Fruit fly (Drosophila melanogaster): Measurements from ENCODE around the gene CG11756.

Gene CG11756

dm6 chrX:11390625-11391363 lies 42.9 kb downstream of the CG11756 start (continued):
- TF ChIP-seq kay (GFP tag; optimal IDR thresholded peaks at IDR 0.05) (peak; percentile 41), ttk (GFP tag; IDR thresholded peaks at IDR 0.05) (peak; percentile 82), CG18262 (tag; optimal IDR thresholded peaks at IDR 0.05) (peak; percentile 79), Adf1 (GFP tag; IDR thresholded peaks at IDR 0.05) (peak; percentile 56; the same call in 1 of the 2 replicates), pum (GFP tag; optimal IDR thresholded peaks at IDR 0.05) (peak; percentile 68), jigr1 (GFP tag; IDR thresholded peaks at IDR 0.05) (0 out of 3 replicates have a peak, but pooled peaks have one; percentile 18), CG9932 (GFP tag; IDR thresholded peaks at IDR 0.05) (peak; percentile 91), CG11398 (GFP tag; optimal IDR thresholded peaks at IDR 0.05) (peak; percentile 61), CG43689 (GFP tag; IDR thresholded peaks at IDR 0.05) (0 out of 2 replicates have a peak, but pooled peaks have one; percentile 47), CG2120 (GFP tag; optimal IDR thresholded peaks at IDR 0.05) (peak; percentile 92), corto (GFP tag; optimal IDR thresholded peaks at IDR 0.05) (no peak), repo (GFP tag; optimal IDR thresholded peaks at IDR 0.05) (peak; percentile 29), CG14710 (tag; optimal IDR thresholded peaks at IDR 0.05) (peak; percentile 53), CG12071 (GFP tag; optimal IDR thresholded peaks at IDR 0.05) (peak; percentile 78), CG7372 (GFP tag; IDR thresholded peaks at IDR 0.05) (peak; percentile 77), CG4360 (GFP tag; IDR thresholded peaks at IDR 0.05) (no peak), CG31388 (GFP tag; optimal IDR thresholded peaks at IDR 0.05) (peak; percentile 20), ranshi (GFP tag; IDR thresholded peaks at IDR 0.05) (peak; percentile 90), Hr78 (GFP tag; optimal IDR thresholded peaks at IDR 0.05) (peak in 1 of 2 experiments; percentile 25), slp2 (GFP tag; optimal IDR thresholded peaks at IDR 0.05) (peak; percentile 62), H15 (GFP tag; IDR thresholded peaks at IDR 0.05) (peak; percentile 75; the same call in 2 of the 3 replicates), CG2202 (tag; optimal IDR thresholded peaks at IDR 0.05) (no peak), CG11695 (GFP tag; IDR thresholded peaks at IDR 0.05) (peak; percentile 72), toy (GFP tag; IDR thresholded peaks at IDR 0.05) (peak; percentile 72), CG10565 (GFP tag; optimal IDR thresholded peaks at IDR 0.05) (no peak), Camta (GFP tag; optimal IDR thresholded peaks at IDR 0.05) (peak; percentile 70), sens-2 (GFP tag; IDR thresholded peaks at IDR 0.05) (peak; percentile 52; the same call in 1 of the 2 replicates), CG32767 (GFP tag; IDR thresholded peaks at IDR 0.05) (peak; percentile 71), CG42726 (GFP tag; IDR thresholded peaks at IDR 0.05; ENCODE audit: partially characterized antibody) (no peak), pnt (GFP tag; optimal IDR thresholded peaks at IDR 0.05) (peak; percentile 77), grn (GFP tag; optimal IDR thresholded peaks at IDR 0.05) (no peak), Pdp1 (GFP tag; optimal IDR thresholded peaks at IDR 0.05) (peak; percentile 54 to 77), Ets65A (GFP tag) (peak; percentile 97), CG10959 (GFP tag; IDR thresholded peaks at IDR 0.05) (peak; percentile 81), CG15073 (GFP tag; optimal IDR thresholded peaks at IDR 0.05) (peak; percentile 69), Atf6 (GFP tag; IDR thresholded peaks at IDR 0.05) (peak; percentile 91), cg (GFP tag; optimal IDR thresholded peaks at IDR 0.05) (no peak), crp (GFP tag; optimal IDR thresholded peaks at IDR 0.05) (peak in 1 of 2 experiments; percentile 27), nerfin-1 (tag; optimal IDR thresholded peaks at IDR 0.05) (peak; percentile 46), CG8388 (GFP tag; optimal IDR thresholded peaks at IDR 0.05) (peak; percentile 54), CG9609 (GFP tag; optimal IDR thresholded peaks at IDR 0.05) (peak; percentile 65), CG1024 (GFP tag; IDR thresholded peaks at IDR 0.05) (peak; percentile 65), CG15514 (GFP tag; optimal IDR thresholded peaks at IDR 0.05) (peak; percentile 67), fru (optimal IDR thresholded peaks at IDR 0.05) (no peak), Ssrp (tag; optimal IDR thresholded peaks at IDR 0.05) (peak; percentile 62), Dll (GFP tag; IDR thresholded peaks at IDR 0.05; ENCODE audit: partially characterized antibody) (no peak), TFAM (GFP tag; optimal IDR thresholded peaks at IDR 0.05) (no peak), CG17829 (tag; optimal IDR thresholded peaks at IDR 0.05) (peak; percentile 56), CG9215 (GFP tag; IDR thresholded peaks at IDR 0.05) (peak; percentile 68), E2f1 (GFP tag; IDR thresholded peaks at IDR 0.05) (peak; percentile 81)
